Worm (Caenorhabditis elegans): ENCODE results near the gene mbr-1.

mbr-1 gene

DNA sequence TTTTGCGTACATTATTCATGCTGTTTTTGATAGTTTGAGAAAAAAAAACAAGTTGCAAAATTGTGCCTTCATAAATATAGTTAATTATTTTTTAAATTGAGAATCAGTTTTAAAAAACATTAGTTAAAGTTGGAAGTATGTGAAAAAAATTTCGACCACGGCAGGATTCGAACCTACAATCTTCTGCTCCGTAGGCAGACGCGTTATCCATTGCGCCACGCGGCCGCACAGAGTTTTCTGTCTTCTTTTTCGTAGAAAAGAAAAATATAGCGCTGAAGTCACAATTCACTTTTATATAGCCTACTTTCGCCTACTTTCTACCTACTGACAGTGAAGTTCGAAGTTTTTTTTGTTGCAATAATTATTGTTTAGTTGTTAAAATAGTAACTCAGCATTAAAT lies 10.0 kb upstream of the mbr-1 start (continued):
- no peak for TF ChIP-seq fos-1 (tag; optimal IDR thresholded peaks at IDR 0.05)
- peak; percentile 18 for TF ChIP-seq C16A3.4 (tag; optimal IDR thresholded peaks at IDR 0.05)

DNA sequence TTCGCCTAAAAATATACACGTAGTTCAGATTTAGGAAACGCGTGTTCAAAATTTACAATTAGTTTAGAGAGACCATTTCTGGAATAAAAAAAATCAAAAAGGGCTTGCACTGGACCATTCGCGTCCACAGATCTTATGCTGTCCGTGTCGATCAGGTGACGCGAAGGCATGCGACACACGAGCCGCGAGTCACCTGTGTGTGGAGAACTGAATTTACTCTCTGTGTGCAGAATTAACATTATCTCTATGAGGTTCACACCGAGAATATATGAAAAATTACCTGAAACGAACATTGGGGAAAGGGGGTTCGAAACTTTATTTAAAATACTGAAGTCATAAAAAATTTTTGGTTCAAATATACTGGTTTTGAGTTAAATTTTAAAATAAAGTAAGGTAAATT lies 5.8 kb upstream of the mbr-1 start:
- TF ChIP-seq zag-1 (tag; optimal IDR thresholded peaks at IDR 0.05) = no peak
- no peak for TF ChIP-seq ceh-63 (GFP tag; optimal IDR thresholded peaks at IDR 0.05)
- TF ChIP-seq egl-27 (tag; optimal IDR thresholded peaks at IDR 0.05) = no peak
- TF ChIP-seq nhr-84 (tag; optimal IDR thresholded peaks at IDR 0.05) = no peak
- no peak for TF ChIP-seq hlh-4 (tag; optimal IDR thresholded peaks at IDR 0.05)
- TF ChIP-seq zip-4 (GFP tag; optimal IDR thresholded peaks at IDR 0.05) = no peak
- TF ChIP-seq tbx-2 (tag; optimal IDR thresholded peaks at IDR 0.05) = no peak
- no peak for TF ChIP-seq lsy-2 (tag; optimal IDR thresholded peaks at IDR 0.05)
- TF ChIP-seq ztf-11 (tag; optimal IDR thresholded peaks at IDR 0.05) = no peak
- TF ChIP-seq lir-3 (tag; optimal IDR thresholded peaks at IDR 0.05; ENCODE audit: poor library complexity) = no peak

DNA sequence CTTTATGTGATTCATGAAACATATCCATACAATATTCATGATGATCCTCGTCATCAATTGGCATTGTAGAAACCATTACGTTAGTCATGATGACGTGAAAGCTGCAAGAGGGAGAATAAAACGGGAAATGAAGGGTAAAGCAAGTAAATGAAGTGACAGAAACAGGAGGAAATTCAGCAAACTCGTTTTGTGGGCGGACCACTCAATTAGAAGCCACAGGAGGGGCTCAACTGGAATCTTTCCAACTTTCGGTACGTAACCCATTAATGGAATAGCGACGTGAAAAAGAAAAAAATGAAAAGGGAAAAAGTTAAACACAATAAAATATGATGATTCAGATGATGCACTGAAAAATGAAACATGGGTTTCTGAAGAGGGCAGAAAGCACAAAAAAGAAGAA lies 4.8 kb downstream of the mbr-1 start, which contains the start of gene T01C1.4:
T01C1.4 (minus strand) TSS at position 101 of the 400 bp plus-strand sequence.
- TF ChIP-seq alr-1 (tag; optimal IDR thresholded peaks at IDR 0.05; ENCODE audit: borderline replicate concordance) = no peak
- TF ChIP-seq unc-98 (GFP tag; IDR thresholded peaks at IDR 0.05) = no peak
- TF ChIP-seq fkh-10 (GFP tag; optimal IDR thresholded peaks at IDR 0.05) = no peak
- no peak for TF ChIP-seq elt-3 (tag; optimal IDR thresholded peaks at IDR 0.05)
- TF ChIP-seq lin-14 (GFP tag; optimal IDR thresholded peaks at IDR 0.05) = peak; percentile 41
- no peak for TF ChIP-seq ceh-8 (GFP tag; optimal IDR thresholded peaks at IDR 0.05)
- TF ChIP-seq ceh-82 (tag; optimal IDR thresholded peaks at IDR 0.05) = no peak
- TF ChIP-seq nhr-77 (tag; optimal IDR thresholded peaks at IDR 0.05) = no peak
- TF ChIP-seq dpl-1 (GFP tag; optimal IDR thresholded peaks at IDR 0.05) = no peak
- TF ChIP-seq zag-1 (tag; optimal IDR thresholded peaks at IDR 0.05) = no peak
- TF ChIP-seq efl-1 (optimal IDR thresholded peaks at IDR 0.05) = no peak
- peak in 1 of 2 experiments; percentile 42 for TF ChIP-seq efl-1 (GFP tag; optimal IDR thresholded peaks at IDR 0.05 in 1 of 2)
- no peak for TF ChIP-seq ets-5 (GFP tag; IDR thresholded peaks at IDR 0.05)
- no peak for TF ChIP-seq unc-30 (tag; optimal IDR thresholded peaks at IDR 0.05)
- TF ChIP-seq blmp-1 (tag; optimal IDR thresholded peaks at IDR 0.05) = no peak

DNA sequence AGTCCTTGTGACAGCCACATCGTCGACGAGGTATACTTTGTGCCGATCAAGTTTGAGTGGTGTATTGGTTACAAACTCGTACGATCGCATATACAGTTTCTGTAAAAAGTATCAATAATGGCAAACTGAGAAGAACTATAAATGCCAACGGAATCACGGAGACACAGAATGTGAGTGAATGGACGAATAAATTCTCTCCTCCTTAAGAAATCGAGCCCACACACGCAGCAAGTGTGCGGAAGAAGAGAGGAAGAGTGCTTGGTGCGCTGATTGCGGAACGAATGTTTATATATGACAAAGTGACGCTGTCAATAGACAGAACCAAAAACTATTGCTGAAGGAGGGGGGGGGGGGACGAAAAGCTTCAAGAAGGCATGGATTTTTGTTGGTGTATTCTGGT lies 10.1 kb downstream of the mbr-1 start, which contains the start of gene rhgf-1:
rhgf-1 (minus strand) TSS at position 101 of the 400 bp plus-strand sequence.
- TF ChIP-seq ztf-4 (tag; optimal IDR thresholded peaks at IDR 0.05) (no peak), blmp-1 (tag; optimal IDR thresholded peaks at IDR 0.05) (no peak), isw-1 (GFP tag; IDR thresholded peaks at IDR 0.05) (no peak), lin-39 (tag; optimal IDR thresholded peaks at IDR 0.05) (no peak), ztf-11 (tag; optimal IDR thresholded peaks at IDR 0.05) (no peak), ceh-88 (GFP tag; IDR thresholded peaks at IDR 0.05) (no peak), pag-3 (tag; optimal IDR thresholded peaks at IDR 0.05; ENCODE audit: borderline replicate concordance, insufficient read depth) (no peak), tlp-1 (tag; optimal IDR thresholded peaks at IDR 0.05) (no peak), elt-3 (tag; optimal IDR thresholded peaks at IDR 0.05) (no peak)

DNA sequence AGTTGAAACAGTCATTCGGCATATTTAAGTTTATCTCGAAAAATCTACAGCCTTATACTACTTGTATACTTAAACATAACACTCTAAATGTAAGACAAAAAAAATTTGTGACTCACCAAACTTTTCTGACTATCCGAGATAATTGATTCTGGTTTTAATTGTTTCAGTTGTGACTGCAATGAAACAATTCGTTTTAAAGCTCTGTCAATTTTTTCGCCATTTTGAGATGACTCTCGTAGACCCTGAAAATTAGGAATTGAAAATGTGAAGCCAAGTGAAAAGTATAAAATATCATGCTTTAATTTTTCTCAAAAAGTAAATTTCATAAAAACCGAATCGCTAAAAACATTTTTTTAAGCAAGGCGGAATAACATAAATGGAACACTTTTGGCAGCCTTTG lies 17.5 kb downstream of the mbr-1 start:
- TF ChIP-seq alr-1 (tag; optimal IDR thresholded peaks at IDR 0.05; ENCODE audit: borderline replicate concordance) (no peak), ceh-82 (tag; optimal IDR thresholded peaks at IDR 0.05) (no peak), ama-1 (optimal IDR thresholded peaks at IDR 0.05) (no peak)

DNA sequence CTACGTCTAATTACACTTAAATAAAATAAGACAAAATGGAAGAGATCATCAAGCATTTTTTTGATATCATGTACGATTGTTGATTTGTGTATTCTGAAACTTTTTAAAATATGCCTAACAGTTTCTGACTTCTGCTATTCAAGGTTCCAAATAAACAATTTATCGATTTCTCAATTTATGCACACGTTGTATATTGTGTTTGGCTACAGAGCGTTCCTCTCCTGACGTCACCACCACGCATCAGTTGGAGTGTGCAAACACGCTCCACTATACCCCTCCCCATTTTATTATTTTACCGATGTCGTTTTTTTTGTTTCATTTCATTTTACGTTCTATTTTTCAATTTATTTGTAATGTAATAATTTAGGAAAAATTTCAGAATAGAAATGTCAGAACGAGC lies 26.9 kb downstream of the mbr-1 start, which contains the start of gene plpp-1.3:
plpp-1.3 (plus strand) TSS at position 380 of the 400 bp plus-strand sequence.
- TF ChIP-seq ets-5 (GFP tag; IDR thresholded peaks at IDR 0.05) = no peak
- peak in 1 of 2 experiments; percentile 52 for TF ChIP-seq lin-35 (GFP tag; optimal IDR thresholded peaks at IDR 0.05)
- no peak for TF ChIP-seq zag-1 (tag; optimal IDR thresholded peaks at IDR 0.05)
- TF ChIP-seq pax-3 (tag; optimal IDR thresholded peaks at IDR 0.05) = no peak
- no peak for TF ChIP-seq tlp-1 (tag; optimal IDR thresholded peaks at IDR 0.05)
- TF ChIP-seq lin-14 (GFP tag; optimal IDR thresholded peaks at IDR 0.05) = peak; percentile 45
- TF ChIP-seq fkh-10 (GFP tag; optimal IDR thresholded peaks at IDR 0.05) = no peak
- TF ChIP-seq lsy-2 (tag; optimal IDR thresholded peaks at IDR 0.05) = peak in 1 of 2 experiments; percentile 21
- TF ChIP-seq alr-1 (tag; optimal IDR thresholded peaks at IDR 0.05; ENCODE audit: borderline replicate concordance) = no peak
- no peak for TF ChIP-seq ceh-82 (tag; optimal IDR thresholded peaks at IDR 0.05)
- TF ChIP-seq mep-1 (tag; optimal IDR thresholded peaks at IDR 0.05) = peak; percentile 21
- TF ChIP-seq blmp-1 (tag; optimal IDR thresholded peaks at IDR 0.05) = peak; percentile 36
- no peak for TF ChIP-seq unc-30 (tag; optimal IDR thresholded peaks at IDR 0.05)
- TF ChIP-seq C16A3.4 (tag; optimal IDR thresholded peaks at IDR 0.05) = peak; percentile 13
- TF ChIP-seq elt-3 (tag; optimal IDR thresholded peaks at IDR 0.05) = peak in 1 of 6 experiments; percentile 1
- no peak for TF ChIP-seq sup-37 (GFP tag; optimal IDR thresholded peaks at IDR 0.05)
- TF ChIP-seq xbp-1 (tag; optimal IDR thresholded peaks at IDR 0.05) = peak; percentile 34
- TF ChIP-seq ceh-88 (GFP tag; IDR thresholded peaks at IDR 0.05) = no peak
- no peak for TF ChIP-seq fkh-8 (tag; optimal IDR thresholded peaks at IDR 0.05)
- TF ChIP-seq pag-3 (tag; optimal IDR thresholded peaks at IDR 0.05; ENCODE audit: borderline replicate concordance, insufficient read depth) = no peak
- no peak for TF ChIP-seq grh-1 (GFP tag; IDR thresholded peaks at IDR 0.05)
- TF ChIP-seq mdl-1 (tag; optimal IDR thresholded peaks at IDR 0.05) = peak in 1 of 2 experiments; percentile 30
